Worm (Caenorhabditis elegans) whole organism, L2 larva: ENCODE measurements around the gene sri-24.
"Not testable (repeated sequence)": the region's sequence is repeated elsewhere in the genome, so short reads cannot be mapped to it uniquely, and the experiment has no call there.

Source experiments
- C34F6.9 ChIP-seq: fragments of 150-350 bp; optimal IDR thresholded peaks from 2 replicates; lab custom pipeline; 2014; ENCODE audit warnings: missing biosample characterization, missing genetic modification characterization
- F13H6.1 ChIP-seq: sonication (generic microtip); optimal IDR thresholded peaks from 2 replicates; lab custom pipeline; 2016; ENCODE audit warnings: missing genetic modification characterization, missing compliant biosample characterization
- Y55F3AM.14 ChIP-seq: fragments of 200-800 bp; sonication (Bioruptor generic); optimal IDR thresholded peaks from 2 replicates; lab custom pipeline; 2018; ENCODE audit warnings: mild to moderate bottlenecking, missing genetic modification characterization, missing compliant biosample characterization
- alr-1 ChIP-seq: fragments of 150-350 bp; optimal IDR thresholded peaks from 2 replicates; lab custom pipeline; 2014; ENCODE audit warnings: missing biosample characterization, missing genetic modification characterization
- aly-2 ChIP-seq: fragments of 150-350 bp; optimal IDR thresholded peaks from 2 replicates; lab custom pipeline; 2014; ENCODE audit warnings: missing biosample characterization, missing genetic modification characterization
- ama-1 ChIP-seq: fragments of 150-350 bp; optimal IDR thresholded peaks from 2 replicates; lab custom pipeline; 2018; ENCODE audit warnings: inconsistent platforms
- blmp-1 ChIP-seq: sonication (generic microtip); optimal IDR thresholded peaks from 2 replicates; lab custom pipeline; 2017; ENCODE audit warnings: missing genetic modification characterization, mild to moderate bottlenecking, missing compliant biosample characterization, antibody characterized with exemption, moderate library complexity; ENCODE audit not compliant: insufficient read depth
- ceh-16 ChIP-seq: fragments of 150-350 bp; optimal IDR thresholded peaks from 2 replicates; lab custom pipeline; 2014; ENCODE audit warnings: missing biosample characterization, missing genetic modification characterization
- crh-2 ChIP-seq: sonication (generic microtip); optimal IDR thresholded peaks from 2 replicates; lab custom pipeline; 2017; ENCODE audit warnings: missing biosample characterization, missing genetic modification characterization
- elt-1 ChIP-seq: fragments of 150-350 bp; optimal IDR thresholded peaks from 2 replicates; lab custom pipeline; 2014; ENCODE audit warnings: missing biosample characterization, missing genetic modification characterization
- gmeb-1 ChIP-seq: fragments of 150-350 bp; optimal IDR thresholded peaks from 2 replicates; lab custom pipeline; 2014; ENCODE audit warnings: missing biosample characterization, missing genetic modification characterization
- lin-11 ChIP-seq: fragments of 150-350 bp; sonication (generic microtip); optimal IDR thresholded peaks from 2 replicates; lab custom pipeline; 2014; ENCODE audit warnings: missing biosample characterization, missing genetic modification characterization, inconsistent platforms, mixed read lengths
- lin-13 ChIP-seq: fragments of 150-350 bp; optimal IDR thresholded peaks from 2 replicates; lab custom pipeline; 2014; ENCODE audit warnings: missing biosample characterization, missing genetic modification reagents, missing genetic modification characterization
- lsy-2 ChIP-seq, 2 experiments: fragments of 150-350 bp in 1 of 2; sonication (generic microtip) in 1 of 2; optimal IDR thresholded peaks; 2 replicates each; lab custom pipeline; 2014 to 2017; ENCODE audit warnings: missing biosample characterization in 2 of 2, missing genetic modification characterization in 2 of 2
- mab-5 ChIP-seq: fragments of 150-350 bp; optimal IDR thresholded peaks from 2 replicates; lab custom pipeline; 2014; ENCODE audit warnings: missing biosample characterization, missing genetic modification characterization
- mdl-1 ChIP-seq, 2 experiments: fragments of 150-350 bp in 1 of 2; sonication (generic microtip) in 1 of 2; optimal IDR thresholded peaks; 2 replicates each; lab custom pipeline; 2017; ENCODE audit warnings: missing biosample characterization in 2 of 2, missing genetic modification characterization in 2 of 2
- nhr-10 ChIP-seq: sonication (generic microtip); optimal IDR thresholded peaks from 2 replicates; lab custom pipeline; 2017; ENCODE audit warnings: missing biosample characterization, missing genetic modification characterization
- nhr-11 ChIP-seq: fragments of 150-350 bp; optimal IDR thresholded peaks from 2 replicates; lab custom pipeline; 2014; ENCODE audit warnings: missing biosample characterization, missing genetic modification characterization
- nhr-129 ChIP-seq: fragments of 150-350 bp; optimal IDR thresholded peaks from 2 replicates; lab custom pipeline; 2014; ENCODE audit warnings: missing biosample characterization, missing genetic modification characterization
- nhr-21 ChIP-seq: fragments of 150-350 bp; optimal IDR thresholded peaks from 2 replicates; lab custom pipeline; 2014; ENCODE audit warnings: missing biosample characterization, missing genetic modification characterization
- nhr-23 ChIP-seq: fragments of 150-350 bp; optimal IDR thresholded peaks from 2 replicates; lab custom pipeline; 2014; ENCODE audit warnings: missing biosample characterization, missing genetic modification reagents, missing genetic modification characterization
- nhr-237 ChIP-seq: fragments of 150-350 bp; optimal IDR thresholded peaks from 2 replicates; lab custom pipeline; 2014; ENCODE audit warnings: missing biosample characterization, missing genetic modification characterization
- nhr-25 ChIP-seq: fragments of 150-350 bp; sonication (generic microtip); optimal IDR thresholded peaks from 3 replicates; lab custom pipeline; 2014; ENCODE audit warnings: missing biosample characterization, missing genetic modification characterization
- nhr-6 ChIP-seq: fragments of 150-350 bp; optimal IDR thresholded peaks from 2 replicates; lab custom pipeline; 2014; ENCODE audit warnings: missing biosample characterization, missing genetic modification characterization
- nhr-77 ChIP-seq: fragments of 150-350 bp; optimal IDR thresholded peaks from 2 replicates; lab custom pipeline; 2014; ENCODE audit warnings: missing biosample characterization, missing genetic modification characterization
- peb-1 ChIP-seq: fragments of 150-350 bp; optimal IDR thresholded peaks from 2 replicates; lab custom pipeline; 2014; ENCODE audit warnings: missing biosample characterization, missing genetic modification characterization
- sem-4 ChIP-seq: fragments of 150-350 bp; optimal IDR thresholded peaks from 2 replicates; lab custom pipeline; 2014; ENCODE audit warnings: missing biosample characterization, missing genetic modification reagents, missing genetic modification characterization
- skn-1 ChIP-seq: sonication (generic microtip); optimal IDR thresholded peaks from 2 replicates; lab custom pipeline; 2017; ENCODE audit warnings: missing biosample characterization, missing genetic modification characterization
- sma-9 ChIP-seq, 2 experiments: fragments of 150-350 bp in 1 of 2; sonication (generic microtip) in 1 of 2; optimal IDR thresholded peaks; 2 replicates each; lab custom pipeline; 2014 to 2016; ENCODE audit warnings: missing genetic modification characterization in 2 of 2, mild to moderate bottlenecking in 1 of 2, missing biosample characterization in 1 of 2, missing compliant biosample characterization in 1 of 2, missing genetic modification reagents in 1 of 2, moderate library complexity in 1 of 2
- snpc-4 ChIP-seq: fragments of 150-350 bp; optimal IDR thresholded peaks from 2 replicates; lab custom pipeline; 2014; ENCODE audit warnings: missing biosample characterization, missing genetic modification characterization
- unc-39 ChIP-seq: fragments of 150-350 bp; optimal IDR thresholded peaks from 2 replicates; lab custom pipeline; 2014; ENCODE audit warnings: missing biosample characterization, missing genetic modification characterization
- unc-55 ChIP-seq: fragments of 150-350 bp; sonication (generic microtip); optimal IDR thresholded peaks from 3 replicates; lab custom pipeline; 2014; ENCODE audit warnings: missing biosample characterization, missing genetic modification reagents, missing genetic modification characterization
- unc-62 ChIP-seq: fragments of 150-350 bp; optimal IDR thresholded peaks from 2 replicates; lab custom pipeline; 2014; ENCODE audit warnings: missing biosample characterization, missing genetic modification reagents, missing genetic modification characterization
- ztf-1 ChIP-seq: fragments of 200-800 bp; sonication (Bioruptor generic); conservative IDR thresholded peaks from 2 replicates; pipeline ENCODE4 v1.3.6; 2022; ENCODE audit warnings: missing genetic modification characterization, missing compliant biosample characterization
- ztf-11 ChIP-seq: sonication (generic microtip); optimal IDR thresholded peaks from 2 replicates; lab custom pipeline; 2017; ENCODE audit warnings: missing biosample characterization, missing genetic modification characterization

sri-24 gene

ce11 chrV:15252082-15252481, 40.1 kb downstream of the sri-24 start, which contains the start of gene srbc-76:
srbc-76 (plus strand) TSS chrV:15252382.
- no peak for TF ChIP-seq ztf-1 (GFP tag; lab: Robert Waterston, UW)
- TF ChIP-seq snpc-4 (tag; lab: Kevin White, UChicago) = no peak
- TF ChIP-seq nhr-11 (tag; lab: Kevin White, UChicago) = no peak
- TF ChIP-seq skn-1 (tag; lab: Kevin White, UChicago) = no peak
- no peak for TF ChIP-seq nhr-129 (tag; lab: Kevin White, UChicago)
- no peak for TF ChIP-seq lsy-2 (tag; optimal IDR thresholded peaks at IDR 0.05; lab: Kevin White, UChicago)
- no peak for TF ChIP-seq lin-11 (tag; lab: Kevin White, UChicago)
- no peak for TF ChIP-seq mdl-1 (tag; optimal IDR thresholded peaks at IDR 0.05; lab: Kevin White, UChicago)
- no peak for TF ChIP-seq nhr-21
- TF ChIP-seq unc-55 (GFP tag; lab: Kevin White, UChicago) = no peak
- TF ChIP-seq mab-5 = no peak
- no peak for TF ChIP-seq nhr-25

ce11 chrV:15253529-15253928, 41.6 kb downstream of the sri-24 start, which contains the start of gene srbc-75:
srbc-75 (plus strand) TSS chrV:15253829.
- TF ChIP-seq nhr-6 (tag; lab: Kevin White, UChicago) = no peak
- TF ChIP-seq nhr-237 (tag; lab: Kevin White, UChicago) = no peak
- no peak for TF ChIP-seq aly-2 (tag; lab: Kevin White, UChicago)
- TF ChIP-seq alr-1 = no peak
- no peak for TF ChIP-seq blmp-1 (tag; lab: Kevin White, UChicago)

ce11 chrV:15256669-15257068, 44.7 kb downstream of the sri-24 start, which contains the start of gene srsx-39:
srsx-39 (minus strand) TSS chrV:15256769.
- TF ChIP-seq unc-39; nhr-77; ztf-1 (GFP tag; lab: Robert Waterston, UW): not testable (repeated sequence)

- TF ChIP-seq gmeb-1 (tag; lab: Kevin White, UChicago) = no peak
- no peak for TF ChIP-seq unc-62 (GFP tag; lab: Kevin White, UChicago)
- TF ChIP-seq ceh-16 = no peak
- no peak for TF ChIP-seq peb-1 (tag; lab: Kevin White, UChicago)
- no peak for TF ChIP-seq unc-55 (GFP tag; lab: Kevin White, UChicago)
- no peak for TF ChIP-seq C34F6.9 (tag; lab: Kevin White, UChicago)
- no peak for TF ChIP-seq mdl-1 (tag; optimal IDR thresholded peaks at IDR 0.05; lab: Kevin White, UChicago)
- TF ChIP-seq elt-1 (tag; lab: Kevin White, UChicago) = no peak
- TF ChIP-seq F13H6.1 (tag; lab: Kevin White, UChicago) = no peak
- TF ChIP-seq lin-13 (GFP tag; lab: Kevin White, UChicago) = no peak
- TF ChIP-seq nhr-11 (tag; lab: Kevin White, UChicago) = no peak
- TF ChIP-seq nhr-10 = no peak
- no peak for TF ChIP-seq snpc-4 (tag; lab: Kevin White, UChicago)
- no peak for TF ChIP-seq sma-9 (GFP tag; optimal IDR thresholded peaks at IDR 0.05; lab: Kevin White, UChicago)
- TF ChIP-seq sma-9 (tag; optimal IDR thresholded peaks at IDR 0.05; lab: Kevin White, UChicago) = no peak
- TF ChIP-seq aly-2 (tag; lab: Kevin White, UChicago) = no peak
- TF ChIP-seq sem-4 (tag; lab: Kevin White, UChicago) = no peak
- TF ChIP-seq unc-39 = no peak
- TF ChIP-seq ztf-11 (tag; lab: Kevin White, UChicago) = no peak
- no peak for TF ChIP-seq Y55F3AM.14 (GFP tag; lab: Kevin White, UChicago)
- TF ChIP-seq blmp-1 (tag; lab: Kevin White, UChicago) = no peak
- TF ChIP-seq, all 48 proteins: peak for 0
These were observed 47.1 kb downstream of the sri-24 start, which contains the start of gene srsx-37 for ce11 chrV:15259049-15259448. srsx-37 (minus strand) TSS chrV:15259149.

- TF ChIP-seq mdl-1 (tag; optimal IDR thresholded peaks at IDR 0.05; lab: Kevin White, UChicago) (no peak), nhr-6 (tag; lab: Kevin White, UChicago) (no peak), ama-1 (lab: Kevin White, UChicago) (no peak), unc-55 (GFP tag; lab: Kevin White, UChicago) (no peak), nhr-23 (tag; lab: Kevin White, UChicago) (no peak), crh-2 (no peak)
- TF ChIP-seq, all 48 proteins: peak for 0
These were observed 47.9 kb downstream of the sri-24 start, which contains the start of gene M01B2.8 for ce11 chrV:15259904-15260303. M01B2.8 (plus strand) TSS chrV:15260204.
